Worm (Caenorhabditis elegans): ENCODE data around the gene C14B9.3.

The C14B9.3 gene

ce11 chrIII:8091408-8091807 is 17.2 kb upstream of the C14B9.3 start, which contains the start of gene idi-1:
idi-1 (plus strand) TSS chrIII:8091708.
- TF ChIP-seq ztf-16 (tag; optimal IDR thresholded peaks at IDR 0.05) (no peak), ceh-45 (GFP tag; IDR thresholded peaks at IDR 0.05) (no peak), eyg-1 (tag; optimal IDR thresholded peaks at IDR 0.05) (no peak)

- TF ChIP-seq ceh-6 (GFP tag; optimal IDR thresholded peaks at IDR 0.05) (no peak), unc-3 (GFP tag; conservative IDR thresholded peaks at IDR 0.05) (no peak), unc-3 (tag; optimal IDR thresholded peaks at IDR 0.05) (no peak), pax-1 (tag; optimal IDR thresholded peaks at IDR 0.05) (no peak), elt-2 (tag; optimal IDR thresholded peaks at IDR 0.05) (peak; percentile 22), Y22D7AL.16 (tag; optimal IDR thresholded peaks at IDR 0.05) (no peak), unc-55 (GFP tag; optimal IDR thresholded peaks at IDR 0.05) (peak; percentile 43), tbx-2 (tag; optimal IDR thresholded peaks at IDR 0.05) (peak; percentile 27), tbx-7 (tag; optimal IDR thresholded peaks at IDR 0.05) (no peak), fkh-10 (GFP tag; optimal IDR thresholded peaks at IDR 0.05) (no peak), ceh-31 (tag; optimal IDR thresholded peaks at IDR 0.05) (peak; percentile 48), ceh-24 (tag; optimal IDR thresholded peaks at IDR 0.05) (no peak), ceh-2 (tag; optimal IDR thresholded peaks at IDR 0.05) (no peak), lin-11 (tag; optimal IDR thresholded peaks at IDR 0.05) (no peak), ref-2 (tag; optimal IDR thresholded peaks at IDR 0.05) (no peak), ceh-9 (tag; optimal IDR thresholded peaks at IDR 0.05) (no peak), hlh-30 (tag; optimal IDR thresholded peaks at IDR 0.05; ENCODE audit: insufficient read depth) (peak; percentile 93), dve-1 (tag; optimal IDR thresholded peaks at IDR 0.05) (no peak), pha-2 (tag; optimal IDR thresholded peaks at IDR 0.05) (peak; percentile 22), nfya-1 (tag; optimal IDR thresholded peaks at IDR 0.05) (peak; percentile 53), ztf-16 (tag; optimal IDR thresholded peaks at IDR 0.05) (no peak), ceh-18 (tag; optimal IDR thresholded peaks at IDR 0.05) (peak; percentile 57), T23F11.4 (GFP tag; optimal IDR thresholded peaks at IDR 0.05) (no peak), pag-3 (tag; optimal IDR thresholded peaks at IDR 0.05; ENCODE audit: borderline replicate concordance) (no peak), unc-42 (tag; optimal IDR thresholded peaks at IDR 0.05) (peak; percentile 95), sox-4 (tag; optimal IDR thresholded peaks at IDR 0.05) (no peak)
Measured at ce11 chrIII:8093079-8093623, 15.4 kb upstream of the C14B9.3 start, which contains the start of gene K06H7.2. K06H7.2 (plus strand) TSS chrIII:8093573.

DNA sequence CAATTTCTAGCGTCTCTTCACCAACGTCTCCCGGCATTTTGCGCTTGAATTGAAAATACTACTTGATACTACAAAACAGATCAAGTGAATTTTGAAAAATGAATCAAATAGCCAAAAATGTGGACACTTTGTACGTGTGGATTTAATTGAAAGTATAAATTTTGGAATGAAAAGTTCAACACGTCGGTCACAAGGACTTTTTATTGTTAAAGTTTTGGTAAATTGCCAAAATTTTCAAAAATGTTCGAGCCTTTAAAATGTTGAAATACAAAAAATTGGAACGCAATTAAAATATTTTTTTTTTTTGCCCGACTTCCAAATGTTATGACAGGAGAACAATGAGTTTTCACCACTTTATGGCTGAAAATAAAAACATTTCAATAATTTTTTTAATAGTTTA is 10.5 kb upstream of the C14B9.3 start, which contains the start of gene K06H7.8:
Gene K06H7.8, minus strand, starts transcription at position 101 of the 400 bp plus-strand sequence.
- TF ChIP-seq ceh-9 (tag; optimal IDR thresholded peaks at IDR 0.05), result no peak
- no peak for TF ChIP-seq ceh-22 (tag; optimal IDR thresholded peaks at IDR 0.05)

DNA sequence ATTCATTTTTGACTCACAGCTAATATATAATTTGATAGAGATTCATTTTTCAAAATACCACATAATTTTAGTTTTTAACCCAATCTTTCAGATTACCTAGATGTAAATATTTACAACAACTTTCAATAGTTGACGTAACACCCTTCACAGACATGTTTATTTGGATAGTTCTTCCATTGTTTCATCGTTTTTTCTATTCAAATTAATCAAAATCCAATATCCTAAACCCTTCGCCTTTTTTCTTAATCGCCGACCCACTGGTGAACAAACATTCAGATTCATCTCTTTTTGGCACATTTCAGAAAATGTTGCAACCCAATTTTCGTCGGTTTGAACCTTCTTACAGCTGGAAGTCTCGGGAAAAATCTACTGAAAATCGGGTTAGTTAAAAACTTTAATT is 9.6 kb upstream of the C14B9.3 start, which contains the start of gene K06H7.1:
Gene K06H7.1, plus strand, starts transcription at position 301 of the 400 bp plus-strand sequence.
- TF ChIP-seq K09A11.1 (tag; optimal IDR thresholded peaks at IDR 0.05; ENCODE audit: insufficient read depth) (no peak), ceh-2 (tag; optimal IDR thresholded peaks at IDR 0.05) (no peak), nhr-232 (tag; optimal IDR thresholded peaks at IDR 0.05) (no peak), unc-55 (GFP tag; optimal IDR thresholded peaks at IDR 0.05) (no peak), ceh-45 (GFP tag; IDR thresholded peaks at IDR 0.05) (no peak), dmd-4 (tag; optimal IDR thresholded peaks at IDR 0.05; ENCODE audit: borderline replicate concordance) (no peak), pha-4 (tag; optimal IDR thresholded peaks at IDR 0.05) (no peak), syd-9 (tag; optimal IDR thresholded peaks at IDR 0.05) (no peak)

DNA sequence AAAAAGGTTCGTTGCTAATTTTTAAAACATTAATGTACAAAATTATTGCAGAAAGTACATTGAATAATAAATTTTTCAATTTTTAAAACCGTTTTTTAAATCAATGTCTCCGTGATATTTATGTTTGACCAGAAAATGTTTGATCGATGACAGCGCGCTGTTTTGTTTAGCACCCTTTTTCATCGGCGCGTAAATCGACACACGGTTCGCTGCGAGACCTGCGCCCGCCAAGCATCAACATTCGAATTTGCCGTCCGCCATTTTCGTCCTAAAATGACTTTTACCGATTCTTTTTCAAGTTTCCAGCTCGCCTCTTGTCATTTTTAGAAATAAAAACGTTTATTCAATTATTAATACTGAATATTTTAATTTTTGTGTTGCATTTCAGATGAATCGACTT is 7.6 kb upstream of the C14B9.3 start, which contains the start of gene plk-1:
Gene plk-1, plus strand, starts transcription at position 389 of the 400 bp plus-strand sequence.
- TF ChIP-seq K09A11.1 (tag; optimal IDR thresholded peaks at IDR 0.05; ENCODE audit: insufficient read depth), result no peak
- no peak for TF ChIP-seq che-1 (tag; optimal IDR thresholded peaks at IDR 0.05)
- TF ChIP-seq hlh-8 (tag; optimal IDR thresholded peaks at IDR 0.05), result no peak
- TF ChIP-seq ceh-9 (tag; optimal IDR thresholded peaks at IDR 0.05), result no peak
- TF ChIP-seq unc-3 (GFP tag; conservative IDR thresholded peaks at IDR 0.05), result no peak
- TF ChIP-seq unc-3 (tag; optimal IDR thresholded peaks at IDR 0.05), result no peak
- TF ChIP-seq ets-4 (tag; optimal IDR thresholded peaks at IDR 0.05), result no peak
- peak; percentile 26 for TF ChIP-seq nfya-1 (tag; optimal IDR thresholded peaks at IDR 0.05)
- no peak for TF ChIP-seq ceh-48 (tag; optimal IDR thresholded peaks at IDR 0.05)

Measured in whole organism, late embryonic.